Fruit fly (Drosophila melanogaster): ENCODE measurements around the gene CG31525.

DNA sequence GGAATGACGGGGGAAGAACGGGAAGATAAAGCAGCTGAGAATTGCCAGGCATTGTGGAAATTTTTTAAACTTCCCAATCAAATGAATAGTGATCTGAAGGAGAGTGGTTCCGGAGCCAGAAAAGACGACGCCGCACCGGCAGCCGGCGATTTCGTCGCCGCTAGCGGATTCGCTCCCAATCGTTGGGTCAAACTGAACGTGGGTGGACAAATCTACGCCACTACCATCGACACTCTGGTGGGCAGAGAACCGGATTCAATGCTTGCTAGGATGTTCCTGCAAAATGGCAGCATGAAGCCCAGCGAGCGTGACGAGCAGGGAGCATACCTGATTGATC lies 26.4 kb upstream of the CG31525 start, which contains the start of gene CG14647:
- no peak for TF ChIP-seq ovo (GFP tag; optimal IDR thresholded peaks at IDR 0.05)
- no peak for TF ChIP-seq CG33017 (tag; optimal IDR thresholded peaks at IDR 0.05)
- TF ChIP-seq CG11617 (GFP tag; optimal IDR thresholded peaks at IDR 0.05) = no peak
- TF ChIP-seq CG1620 (GFP tag; optimal IDR thresholded peaks at IDR 0.05) = no peak
- TF ChIP-seq bab1 (GFP tag; optimal IDR thresholded peaks at IDR 0.05) = no peak
- no peak for TF ChIP-seq Crg-1 (GFP tag; optimal IDR thresholded peaks at IDR 0.05)
- TF ChIP-seq Hr96 (GFP tag; optimal IDR thresholded peaks at IDR 0.05) = no peak
- TF ChIP-seq CG14711 (tag; optimal IDR thresholded peaks at IDR 0.05) = no peak
- no peak for TF ChIP-seq cic (GFP tag; optimal IDR thresholded peaks at IDR 0.05)
- no peak for TF ChIP-seq kay (GFP tag; ENCODE audit: borderline replicate concordance)
- no peak for TF ChIP-seq Clk (GFP tag; optimal IDR thresholded peaks at IDR 0.05)
- TF ChIP-seq Mnt (GFP tag; optimal IDR thresholded peaks at IDR 0.05) = no peak
- no peak for TF ChIP-seq CG5204 (GFP tag; optimal IDR thresholded peaks at IDR 0.05)

Data from whole organism, adult.